Fruit fly (Drosophila melanogaster) whole organism, prepupa: ENCODE data around the gene CG31125.

Experiments
- Blimp-1 ChIP-seq: fragments of 200-800 bp; sonication (Bioruptor generic); optimal IDR thresholded peaks from 3 replicates; lab custom pipeline; 2017; ENCODE audit warnings: missing biosample characterization, missing genetic modification characterization, mild to moderate bottlenecking, moderate library complexity, missing genetic modification reagents
- CG10669 ChIP-seq: fragments of 200-800 bp; sonication (Bioruptor generic); optimal IDR thresholded peaks from 3 replicates; lab custom pipeline; 2018; ENCODE audit warnings: missing biosample characterization, mild to moderate bottlenecking, missing genetic modification characterization, moderate library complexity
- CG11294 ChIP-seq: fragments of 200-800 bp; sonication (Bioruptor generic); IDR thresholded peaks from 2 replicates; pipeline ENCODE4 v1.3.6; 2022; ENCODE audit warnings: missing biosample characterization, missing genetic modification characterization
- CG11762 ChIP-seq: fragments of 200-800 bp; sonication (Bioruptor generic); optimal IDR thresholded peaks from 3 replicates; lab custom pipeline; 2016; ENCODE audit warnings: missing biosample characterization, missing genetic modification characterization; ENCODE audit not compliant: insufficient read depth
- CG11902 ChIP-seq: fragments of 200-800 bp; sonication (Bioruptor generic); optimal IDR thresholded peaks from 3 replicates; lab custom pipeline; 2016; ENCODE audit warnings: missing biosample characterization, missing genetic modification characterization
- CG1621 ChIP-seq: fragments of 200-800 bp; sonication (Bioruptor generic); optimal IDR thresholded peaks from 3 replicates; lab custom pipeline; 2018; ENCODE audit warnings: missing biosample characterization, mild to moderate bottlenecking, missing genetic modification characterization
- CG3032 ChIP-seq: fragments of 200-800 bp; optimal IDR thresholded peaks from 2 replicates; lab custom pipeline; 2019; ENCODE audit warnings: missing biosample characterization, mild to moderate bottlenecking, missing genetic modification characterization, moderate library complexity
- CG31627 ChIP-seq: fragments of 200-800 bp; sonication (Bioruptor generic); optimal IDR thresholded peaks from 3 replicates; lab custom pipeline; 2016; ENCODE audit warnings: missing biosample characterization, missing genetic modification characterization
- CG32006 ChIP-seq: fragments of 200-800 bp; sonication (Bioruptor generic); optimal IDR thresholded peaks from 3 replicates; lab custom pipeline; 2017; ENCODE audit warnings: missing biosample characterization, mild to moderate bottlenecking, missing genetic modification characterization
- CG3919 ChIP-seq: fragments of 200-800 bp; sonication (Bioruptor generic); optimal IDR thresholded peaks from 3 replicates; lab custom pipeline; 2016; ENCODE audit warnings: missing biosample characterization, missing genetic modification characterization
- CG4318 ChIP-seq: fragments of 200-800 bp; sonication (Bioruptor generic); optimal IDR thresholded peaks from 3 replicates; lab custom pipeline; 2017; ENCODE audit warnings: missing biosample characterization, mild to moderate bottlenecking, missing genetic modification characterization
- CG6163 ChIP-seq: fragments of 200-800 bp; sonication (Bioruptor generic); IDR thresholded peaks from 3 replicates; pipeline ENCODE4 v1.3.6; 2022; ENCODE audit warnings: missing biosample characterization, missing genetic modification characterization
- CG6276 ChIP-seq: fragments of 200-800 bp; sonication (Bioruptor generic); optimal IDR thresholded peaks from 2 replicates; lab custom pipeline; 2017; ENCODE audit warnings: missing biosample characterization, mild to moderate bottlenecking, missing genetic modification characterization
- CG6792 ChIP-seq: fragments of 200-800 bp; sonication (Bioruptor generic); optimal IDR thresholded peaks from 3 replicates; lab custom pipeline; 2016; ENCODE audit warnings: missing biosample characterization, missing genetic modification characterization
- CG6808 ChIP-seq: fragments of 200-800 bp; sonication (Bioruptor generic); optimal IDR thresholded peaks from 3 replicates; lab custom pipeline; 2017; ENCODE audit warnings: missing biosample characterization, missing genetic modification characterization, mild to moderate bottlenecking, moderate library complexity, missing genetic modification reagents
- CG6854 ChIP-seq: fragments of 200-800 bp; sonication (Bioruptor generic); optimal IDR thresholded peaks from 2 replicates; lab custom pipeline; 2017; ENCODE audit warnings: missing biosample characterization, mild to moderate bottlenecking, missing genetic modification characterization
- CG8319 ChIP-seq: fragments of 200-800 bp; sonication (Bioruptor generic); optimal IDR thresholded peaks from 3 replicates; lab custom pipeline; 2016; ENCODE audit warnings: missing biosample characterization, missing genetic modification characterization
- CG8632 ChIP-seq: fragments of 200-800 bp; sonication (Bioruptor generic); optimal IDR thresholded peaks from 3 replicates; lab custom pipeline; 2016; ENCODE audit warnings: missing biosample characterization, missing genetic modification characterization
- CG9139 ChIP-seq: fragments of 200-800 bp; sonication (Bioruptor generic); optimal IDR thresholded peaks from 3 replicates; lab custom pipeline; 2017; ENCODE audit warnings: missing biosample characterization, mild to moderate bottlenecking, missing genetic modification characterization
- Eip78C ChIP-seq: fragments of 200-800 bp; sonication (Bioruptor generic); peaks from one replicate; lab custom pipeline; 2016; ENCODE audit warnings: missing biosample characterization, missing genetic modification characterization
- Ets96B ChIP-seq: fragments of 200-800 bp; optimal IDR thresholded peaks from 2 replicates; lab custom pipeline; 2019; ENCODE audit warnings: missing biosample characterization, mild to moderate bottlenecking, missing genetic modification characterization, moderate library complexity
- Hr39 ChIP-seq: fragments of 200-800 bp; sonication (Bioruptor generic); optimal IDR thresholded peaks from 2 replicates; lab custom pipeline; 2016; ENCODE audit warnings: missing biosample characterization, missing genetic modification characterization
- Hr4 ChIP-seq: fragments of 200-800 bp; sonication (Bioruptor generic); optimal IDR thresholded peaks from 3 replicates; lab custom pipeline; 2016; ENCODE audit warnings: missing biosample characterization, missing genetic modification characterization
- Lpt ChIP-seq: fragments of 200-800 bp; sonication (Bioruptor generic); optimal IDR thresholded peaks from 3 replicates; lab custom pipeline; 2016; ENCODE audit warnings: missing biosample characterization, missing genetic modification characterization
- OdsH ChIP-seq: fragments of 200-800 bp; sonication (Bioruptor generic); optimal IDR thresholded peaks from 3 replicates; lab custom pipeline; 2016; ENCODE audit warnings: missing biosample characterization, missing genetic modification characterization
- Smox ChIP-seq: fragments of 200-800 bp; sonication (Bioruptor generic); optimal IDR thresholded peaks from 3 replicates; lab custom pipeline; 2016; ENCODE audit warnings: missing biosample characterization, missing genetic modification characterization
- Sox102F ChIP-seq: fragments of 200-800 bp; sonication (Bioruptor generic); optimal IDR thresholded peaks from 2 replicates; lab custom pipeline; 2016; ENCODE audit warnings: missing biosample characterization, mild to moderate bottlenecking, missing genetic modification characterization
- Sox14 ChIP-seq: fragments of 200-800 bp; sonication (Bioruptor generic); optimal IDR thresholded peaks from 3 replicates; lab custom pipeline; 2016; ENCODE audit warnings: missing biosample characterization, missing genetic modification characterization
- Sox15 ChIP-seq: fragments of 200-800 bp; sonication (Bioruptor generic); optimal IDR thresholded peaks from 3 replicates; lab custom pipeline; 2016; ENCODE audit warnings: missing biosample characterization, missing genetic modification characterization
- achi ChIP-seq: fragments of 200-800 bp; sonication (Bioruptor generic); optimal IDR thresholded peaks from 3 replicates; lab custom pipeline; 2016; ENCODE audit warnings: missing biosample characterization, missing genetic modification characterization
- dsx ChIP-seq: fragments of 200-800 bp; optimal IDR thresholded peaks from 3 replicates; lab custom pipeline; 2019; ENCODE audit warnings: missing biosample characterization, mild to moderate bottlenecking, missing genetic modification characterization, moderate library complexity; ENCODE audit not compliant: poor library complexity, severe bottlenecking
- eg ChIP-seq: fragments of 200-800 bp; sonication (Bioruptor generic); IDR thresholded peaks from 3 replicates; pipeline ENCODE4 v1.3.6; 2022; ENCODE audit warnings: missing biosample characterization, missing genetic modification characterization
- esn ChIP-seq: fragments of 200-800 bp; sonication (Bioruptor generic); optimal IDR thresholded peaks from 2 replicates; lab custom pipeline; 2016; ENCODE audit warnings: missing biosample characterization, mild to moderate bottlenecking, missing genetic modification characterization, moderate library complexity
- fd59A ChIP-seq: fragments of 200-800 bp; sonication (Bioruptor generic); optimal IDR thresholded peaks from 2 replicates; lab custom pipeline; 2017; ENCODE audit warnings: missing biosample characterization, mild to moderate bottlenecking, missing genetic modification characterization, missing genetic modification reagents
- fkh ChIP-seq: fragments of 200-800 bp; sonication (Bioruptor generic); optimal IDR thresholded peaks from 3 replicates; lab custom pipeline; 2017; ENCODE audit warnings: missing biosample characterization, mild to moderate bottlenecking, missing genetic modification characterization, moderate library complexity
- net ChIP-seq: fragments of 200-800 bp; sonication (Bioruptor generic); optimal IDR thresholded peaks from 3 replicates; lab custom pipeline; 2016; ENCODE audit warnings: missing biosample characterization, missing genetic modification characterization
- pdm3 ChIP-seq: fragments of 200-800 bp; sonication (Bioruptor generic); optimal IDR thresholded peaks from 3 replicates; lab custom pipeline; 2016; ENCODE audit warnings: missing biosample characterization, missing genetic modification characterization
- salr ChIP-seq, 2 experiments: fragments of 200-800 bp; sonication (Bioruptor generic); optimal IDR thresholded peaks; 3 replicates each; lab custom pipeline; 2016 to 2018; ENCODE audit warnings: missing biosample characterization in 2 of 2, missing genetic modification characterization in 2 of 2, mild to moderate bottlenecking in 1 of 2
- spab ChIP-seq: fragments of 200-800 bp; sonication (Bioruptor generic); optimal IDR thresholded peaks from 2 replicates; lab custom pipeline; 2017; ENCODE audit warnings: missing biosample characterization, mild to moderate bottlenecking, missing genetic modification characterization, missing genetic modification reagents
- ss ChIP-seq, 2 experiments: fragments of 200-800 bp; sonication (Bioruptor generic); optimal IDR thresholded peaks; 2 replicates in 1 of 2; 3 replicates in 1 of 2; lab custom pipeline; 2017 to 2018; ENCODE audit warnings: mild to moderate bottlenecking in 2 of 2, missing biosample characterization in 2 of 2, missing genetic modification characterization in 2 of 2, moderate library complexity in 1 of 2
- svp ChIP-seq: fragments of 200-800 bp; sonication (Bioruptor generic); peaks from one replicate; lab custom pipeline; 2016; ENCODE audit warnings: missing biosample characterization, missing genetic modification characterization
- topi ChIP-seq: fragments of 200-800 bp; sonication (Bioruptor generic); optimal IDR thresholded peaks from 3 replicates; lab custom pipeline; 2016; ENCODE audit warnings: missing biosample characterization, missing genetic modification characterization

The CG31125 gene

dm6 chr3R:24613819-24614706, 40.6 kb downstream of the CG31125 start (continued):
- TF ChIP-seq Sox102F (GFP tag; lab: Kevin White, UChicago) (peak; percentile 44), topi (GFP tag; lab: Kevin White, UChicago) (peak; percentile 34), fd59A (GFP tag; lab: Kevin White, UChicago) (peak; percentile 9), esn (GFP tag; lab: Kevin White, UChicago) (peak; percentile 59), CG6854 (GFP tag; lab: Kevin White, UChicago) (peak; percentile 92), CG10669 (GFP tag; lab: Kevin White, UChicago) (peak; percentile 19), Ets96B (tag; lab: Kevin White, UChicago) (peak; percentile 69), CG6276 (GFP tag; lab: Kevin White, UChicago) (peak; percentile 68), dsx (GFP tag; lab: Kevin White, UChicago) (peak; percentile 69), CG11294 (no peak; the same call in 1 of the 2 replicates), Blimp-1 (GFP tag; lab: Kevin White, UChicago) (no peak), spab (peak; percentile 81), CG8319 (peak; percentile 0), svp (GFP tag; lab: Kevin White, UChicago) (peak; percentile 85), net (GFP tag; lab: Kevin White, UChicago) (peak; percentile 80), Sox15 (GFP tag; lab: Kevin White, UChicago) (peak; percentile 55), Hr4 (GFP tag; lab: Kevin White, UChicago) (peak; percentile 40), CG31627 (peak; percentile 63), Hr39 (GFP tag; lab: Kevin White, UChicago) (peak; percentile 59), OdsH (GFP tag; lab: Kevin White, UChicago) (peak; percentile 40), CG11902 (GFP tag; lab: Kevin White, UChicago) (peak; percentile 45), pdm3 (GFP tag; lab: Kevin White, UChicago) (peak; percentile 48), CG3919 (GFP tag; lab: Kevin White, UChicago) (peak; percentile 37), eg (GFP tag; lab: Robert Waterston, UW) (peak; percentile 73), Lpt (GFP tag; lab: Kevin White, UChicago) (peak; percentile 59)

dm6 chr3R:24608316-24608715, 46.3 kb downstream of the CG31125 start:
- TF ChIP-seq Hr39 (GFP tag; lab: Kevin White, UChicago) (no peak), CG6808 (GFP tag; lab: Kevin White, UChicago) (peak; percentile 54), dsx (GFP tag; lab: Kevin White, UChicago) (peak; percentile 35), CG6163 (GFP tag; lab: Robert Waterston, UW) (peak; percentile 71; the same call in 2 of the 3 replicates), CG3032 (tag; lab: Kevin White, UChicago) (peak; percentile 19), CG10669 (GFP tag; lab: Kevin White, UChicago) (peak; percentile 32), CG11762 (GFP tag; lab: Kevin White, UChicago) (no peak), spab (peak; percentile 43), svp (GFP tag; lab: Kevin White, UChicago) (peak; percentile 65), Eip78C (peak; percentile 65), ss (GFP tag; optimal IDR thresholded peaks at IDR 0.05; lab: Kevin White, UChicago) (peak; percentile 48 to 58), achi (GFP tag; lab: Kevin White, UChicago) (no peak), salr (GFP tag; optimal IDR thresholded peaks at IDR 0.05; lab: Kevin White, UChicago) (no peak), Sox14 (no peak), CG9139 (peak; percentile 33), Ets96B (tag; lab: Kevin White, UChicago) (peak; percentile 18)

- TF ChIP-seq Hr39 (GFP tag; lab: Kevin White, UChicago) (no peak), eg (GFP tag; lab: Robert Waterston, UW) (0 out of 3 replicates have a peak, but pooled peaks have one; percentile 6), CG6792 (no peak), Lpt (GFP tag; lab: Kevin White, UChicago) (no peak), CG8632 (GFP tag; lab: Kevin White, UChicago) (peak; percentile 9), fkh (peak; percentile 32), salr (GFP tag; optimal IDR thresholded peaks at IDR 0.05; lab: Kevin White, UChicago) (peak in 1 of 2 experiments; percentile 32), Eip78C (peak; percentile 53), ss (GFP tag; optimal IDR thresholded peaks at IDR 0.05; lab: Kevin White, UChicago) (peak in 1 of 2 experiments; percentile 25), CG3919 (GFP tag; lab: Kevin White, UChicago) (peak; percentile 5), svp (GFP tag; lab: Kevin White, UChicago) (no peak), CG6163 (GFP tag; lab: Robert Waterston, UW) (0 out of 3 replicates have a peak, but pooled peaks have one; percentile 8), CG1621 (tag; lab: Kevin White, UChicago) (peak; percentile 32), CG4318 (GFP tag; lab: Kevin White, UChicago) (no peak), CG31627 (no peak), Smox (GFP tag; lab: Kevin White, UChicago) (no peak), CG6808 (GFP tag; lab: Kevin White, UChicago) (peak; percentile 14), spab (peak; percentile 20), achi (GFP tag; lab: Kevin White, UChicago) (no peak), CG32006 (GFP tag; lab: Kevin White, UChicago) (no peak)
These were observed 47.8 kb downstream of the CG31125 start for dm6 chr3R:24606868-24607267.
